Worm (Caenorhabditis elegans): ENCODE results near the gene F54C8.1.
"Not testable (repeated sequence)": the region's sequence is repeated elsewhere in the genome, so short reads cannot be mapped to it uniquely, and the experiment has no call there.

Gene F54C8.1

DNA sequence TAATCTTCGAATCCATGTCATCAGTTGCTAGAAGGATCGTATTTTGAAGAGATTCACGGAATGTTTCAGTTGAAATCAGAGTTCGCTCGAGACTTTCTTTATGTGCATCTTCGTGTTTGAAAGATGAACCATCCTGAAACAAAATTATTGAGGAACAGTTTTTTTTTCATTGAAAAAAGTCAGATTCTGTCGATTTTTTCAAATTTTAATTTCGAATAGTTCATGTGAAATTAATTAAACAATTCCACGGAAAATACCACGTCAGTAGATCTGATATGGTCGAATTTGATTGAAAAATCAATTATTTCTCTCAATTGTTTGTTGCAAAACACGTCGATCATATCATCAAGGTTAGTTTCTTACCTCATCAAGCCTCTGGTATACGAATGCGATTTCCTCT lies at the start of gene F54C8.1:
Gene F54C8.1 (plus strand): TSS at position 301 of the 400 bp plus-strand sequence.
- TF ChIP-seq W03F9.2 (tag; optimal IDR thresholded peaks at IDR 0.05): no peak
- no peak for TF ChIP-seq dao-5 (tag; optimal IDR thresholded peaks at IDR 0.05)
- TF ChIP-seq him-1 (tag; optimal IDR thresholded peaks at IDR 0.05): no peak

DNA sequence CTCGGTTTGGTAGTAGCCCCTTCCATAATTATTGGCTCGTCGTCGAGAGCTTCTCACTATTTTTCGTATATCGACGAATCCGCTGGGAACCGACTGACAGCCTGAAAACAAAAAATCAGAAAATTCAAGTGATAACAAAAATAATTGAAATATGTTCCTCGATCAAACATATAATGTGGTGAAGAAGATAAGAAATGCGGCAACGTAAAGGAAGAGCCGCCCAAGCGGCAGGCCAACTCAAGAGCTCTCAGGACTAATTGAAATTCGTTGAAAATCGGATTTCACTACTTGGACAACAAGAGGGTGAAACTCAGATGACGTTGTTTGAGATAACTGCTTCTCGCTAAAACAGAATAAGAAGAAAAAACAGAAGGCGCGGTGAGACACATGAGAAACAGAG lies 49.5 kb upstream of the F54C8.1 start, which contains the start of gene slc-17.2:
Gene slc-17.2 (minus strand): TSS at position 101 of the 400 bp plus-strand sequence.
- TF ChIP-seq W03F9.2 (tag; optimal IDR thresholded peaks at IDR 0.05) (no peak), dao-5 (tag; optimal IDR thresholded peaks at IDR 0.05) (no peak), him-1 (tag; optimal IDR thresholded peaks at IDR 0.05) (no peak)

DNA sequence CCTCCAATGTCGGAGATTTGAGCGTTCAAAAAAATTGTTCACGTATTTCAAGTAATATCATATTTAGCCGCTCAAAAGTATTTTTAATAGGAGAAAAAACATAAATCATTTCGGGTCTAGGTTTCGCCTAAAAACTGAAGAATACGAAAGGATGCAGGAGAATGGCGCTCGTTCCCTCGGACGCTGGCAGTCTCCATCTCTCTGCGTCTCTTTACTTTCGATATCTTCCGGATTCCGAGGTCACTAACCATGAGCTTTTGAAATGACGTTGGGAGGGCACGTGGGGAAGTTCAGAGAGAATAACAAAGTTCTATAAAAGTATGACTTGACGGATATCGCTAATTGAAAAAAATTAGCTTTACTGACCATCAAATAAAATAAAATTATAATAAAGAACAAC lies 48.6 kb upstream of the F54C8.1 start:
- no peak for TF ChIP-seq W03F9.2 (tag; optimal IDR thresholded peaks at IDR 0.05)
- no peak for TF ChIP-seq him-1 (tag; optimal IDR thresholded peaks at IDR 0.05)
- TF ChIP-seq dao-5 (tag; optimal IDR thresholded peaks at IDR 0.05): no peak

DNA sequence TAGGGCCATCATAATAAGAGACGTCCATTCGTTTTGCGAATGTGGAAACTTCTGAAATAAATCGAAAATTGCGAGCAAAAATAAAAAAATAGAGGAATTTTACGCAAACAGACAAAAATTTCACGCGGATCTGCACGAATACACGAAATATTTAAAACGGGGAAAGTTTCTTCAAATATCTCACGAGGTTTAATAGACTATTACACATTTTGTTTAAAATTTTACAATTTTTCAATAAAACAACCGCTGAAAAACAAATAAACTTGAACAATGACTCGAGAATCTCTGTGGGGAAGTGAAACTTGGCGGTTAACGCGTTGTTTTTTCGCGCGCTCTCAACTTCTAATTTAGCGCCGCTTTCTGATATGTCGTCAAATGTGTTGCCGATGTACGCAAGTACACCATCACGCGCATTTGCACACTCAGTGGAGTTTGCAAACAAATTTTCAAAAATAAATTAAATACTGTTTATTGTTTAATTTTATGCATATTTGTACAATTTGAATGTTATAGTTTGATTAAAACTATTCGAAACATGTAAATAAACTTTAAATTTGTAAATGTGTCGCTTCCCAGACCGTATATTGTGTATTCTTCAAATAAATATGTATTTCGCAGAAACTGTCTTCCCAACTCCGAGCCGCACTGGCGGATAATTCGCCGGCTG lies 46.3 kb upstream of the F54C8.1 start, which contains the start of the genes gpr-2 and rgr-1:
Gene gpr-2 (minus strand): TSS at position 51 of the 667 bp plus-strand sequence.
Gene rgr-1 (plus strand): TSS at position 617 of the 667 bp plus-strand sequence.
- no peak for TF ChIP-seq W03F9.2 (tag; optimal IDR thresholded peaks at IDR 0.05)
- TF ChIP-seq him-1 (tag; optimal IDR thresholded peaks at IDR 0.05): no peak
- TF ChIP-seq dao-5 (tag; optimal IDR thresholded peaks at IDR 0.05): no peak

DNA sequence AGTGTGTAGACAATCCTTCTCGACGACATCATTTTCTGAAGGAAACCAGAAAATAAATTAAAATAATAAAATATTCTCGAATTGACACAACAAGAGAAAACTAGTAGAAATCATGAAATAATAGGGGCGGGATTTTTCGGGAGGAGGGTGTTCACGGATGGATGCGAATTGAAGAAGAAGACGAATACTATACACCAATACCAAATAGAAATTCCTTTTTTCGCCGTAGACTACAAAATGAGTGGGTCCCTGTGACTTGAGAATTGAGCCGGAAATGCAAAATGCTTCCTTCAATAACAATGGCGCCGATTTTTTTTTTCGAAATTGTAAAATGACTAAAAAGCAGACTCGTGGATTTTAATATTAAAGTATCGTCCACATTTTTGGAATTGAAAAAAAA lies 38.5 kb upstream of the F54C8.1 start, which contains the start of gene nlp-48:
Gene nlp-48 (minus strand): TSS at position 101 of the 400 bp plus-strand sequence.
- TF ChIP-seq dao-5 (tag; optimal IDR thresholded peaks at IDR 0.05): no peak
- no peak for TF ChIP-seq him-1 (tag; optimal IDR thresholded peaks at IDR 0.05)
- no peak for TF ChIP-seq W03F9.2 (tag; optimal IDR thresholded peaks at IDR 0.05)

DNA sequence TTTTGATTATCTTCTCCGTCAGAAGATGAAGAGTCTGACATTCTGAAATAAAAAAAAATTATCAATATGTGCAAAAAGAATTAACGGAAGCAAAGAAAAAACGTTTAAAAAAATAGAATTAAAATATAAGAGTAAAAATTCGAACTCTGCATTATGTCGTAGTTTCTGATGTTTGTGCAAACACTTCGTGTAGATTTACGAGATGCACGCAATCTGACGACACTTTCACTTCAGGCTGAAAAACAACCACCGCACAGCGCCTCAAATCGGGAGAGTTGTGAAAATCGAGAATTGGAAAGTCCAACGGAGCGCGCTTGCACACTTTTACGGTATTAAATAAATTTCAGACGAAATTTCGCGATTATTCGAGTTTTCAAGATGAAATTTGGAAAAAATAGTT lies 32.9 kb upstream of the F54C8.1 start, which contains the start of gene T26G10.1:
Gene T26G10.1 (minus strand): TSS at position 42 of the 400 bp plus-strand sequence.
- TF ChIP-seq W03F9.2 (tag; optimal IDR thresholded peaks at IDR 0.05): peak; percentile 44
- no peak for TF ChIP-seq dao-5 (tag; optimal IDR thresholded peaks at IDR 0.05)
- TF ChIP-seq him-1 (tag; optimal IDR thresholded peaks at IDR 0.05): no peak

DNA sequence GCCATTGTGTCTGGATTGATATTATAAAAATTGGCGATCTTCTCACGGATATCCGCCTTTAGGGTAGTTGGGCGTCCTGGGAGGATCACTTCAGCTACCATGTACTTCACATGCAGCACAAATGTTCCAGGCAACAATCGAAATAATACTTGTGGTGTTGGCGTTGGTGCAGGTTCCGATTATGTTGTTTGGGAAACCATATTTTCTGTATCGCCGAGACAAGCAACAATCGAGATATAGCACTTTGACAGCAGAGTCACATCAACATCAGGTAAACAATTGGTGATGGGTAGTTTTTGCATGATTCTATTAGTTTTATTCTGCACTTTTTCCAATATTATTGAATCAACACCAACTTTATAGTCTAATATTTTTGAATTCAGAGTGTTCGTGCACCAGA lies 26.2 kb upstream of the F54C8.1 start, which contains the start of gene T26G10.3:
Gene T26G10.3 (minus strand): TSS at position 101 of the 400 bp plus-strand sequence.
- TF ChIP-seq dao-5 (tag; optimal IDR thresholded peaks at IDR 0.05) (no peak), him-1 (tag; optimal IDR thresholded peaks at IDR 0.05) (no peak), W03F9.2 (tag; optimal IDR thresholded peaks at IDR 0.05) (no peak)

DNA sequence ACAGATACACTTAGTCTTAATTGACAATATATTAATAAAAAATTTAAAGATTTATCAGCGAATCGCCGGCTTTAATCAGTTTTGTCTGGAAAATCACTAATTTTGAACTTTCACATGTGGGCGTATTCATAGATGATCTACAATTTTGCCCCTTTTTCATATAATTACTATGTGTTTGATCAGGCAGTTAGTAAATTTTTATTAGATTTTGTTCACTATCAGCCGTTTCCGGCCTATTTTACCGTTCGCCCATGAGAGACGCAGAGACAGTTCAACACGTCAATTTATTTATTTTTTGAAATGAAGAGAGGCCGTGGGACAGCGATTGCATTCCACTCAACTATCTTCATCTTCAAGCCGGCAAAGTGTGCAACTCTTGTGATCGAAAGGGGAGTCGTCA lies 19.3 kb upstream of the F54C8.1 start, which contains the start of gene T26G10.4:
Gene T26G10.4 (plus strand): TSS at position 301 of the 400 bp plus-strand sequence.
- TF ChIP-seq W03F9.2, him-1, dao-5 (tag; optimal IDR thresholded peaks at IDR 0.05): not testable (repeated sequence)

DNA sequence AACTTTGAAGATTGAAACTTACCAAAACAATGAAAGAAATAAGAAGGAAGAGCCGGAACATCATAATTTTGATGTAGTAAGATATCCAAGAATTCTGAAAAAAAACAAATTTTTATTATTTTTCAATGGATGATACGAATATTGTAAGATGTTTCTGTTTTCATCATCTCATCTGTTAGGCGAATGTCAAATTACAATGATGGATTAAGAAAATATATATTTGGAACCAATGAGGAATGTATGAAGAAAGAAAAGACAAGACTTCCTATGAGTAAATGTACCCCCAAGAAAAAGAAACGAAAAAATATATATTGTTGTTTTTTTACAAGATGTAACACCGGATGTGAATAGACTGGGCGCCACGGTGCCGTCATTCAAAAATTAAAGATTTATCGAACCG lies 13.2 kb upstream of the F54C8.1 start, which contains the start of gene T26G10.5:
Gene T26G10.5 (minus strand): TSS at position 101 of the 400 bp plus-strand sequence.
- no peak for TF ChIP-seq W03F9.2 (tag; optimal IDR thresholded peaks at IDR 0.05)
- no peak for TF ChIP-seq dao-5 (tag; optimal IDR thresholded peaks at IDR 0.05)
- TF ChIP-seq him-1 (tag; optimal IDR thresholded peaks at IDR 0.05): no peak

DNA sequence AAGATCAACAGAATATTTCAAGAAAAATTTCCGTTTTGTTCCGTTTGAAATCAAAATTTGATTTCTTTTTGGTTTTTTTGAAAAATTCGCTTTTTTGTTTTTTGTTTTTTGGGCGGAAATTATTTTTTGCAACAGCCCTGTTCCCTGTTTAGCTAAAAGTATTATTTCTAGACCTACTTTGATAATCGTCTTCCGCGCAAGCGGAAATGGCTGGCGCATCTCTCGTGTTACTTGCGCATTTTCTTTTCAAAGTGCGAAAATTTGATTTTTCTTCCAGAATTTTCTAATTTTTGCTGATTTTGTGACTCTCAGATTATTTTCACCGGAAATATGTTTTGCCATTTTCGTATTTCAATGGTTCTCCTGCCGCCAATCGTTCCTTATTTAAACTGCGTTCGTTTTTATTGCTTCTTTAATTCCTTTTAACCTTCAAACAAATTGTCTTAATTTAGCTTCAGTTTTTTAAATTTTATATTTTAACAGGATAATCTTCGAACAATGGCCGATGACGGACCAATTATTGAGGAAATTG lies 5.9 kb upstream of the F54C8.1 start, which contains the start of gene cpar-1:
Gene cpar-1 (plus strand): TSS at position 482 of the 532 bp plus-strand sequence.
- no peak for TF ChIP-seq him-1 (tag; optimal IDR thresholded peaks at IDR 0.05)
- TF ChIP-seq W03F9.2 (tag; optimal IDR thresholded peaks at IDR 0.05): no peak

DNA sequence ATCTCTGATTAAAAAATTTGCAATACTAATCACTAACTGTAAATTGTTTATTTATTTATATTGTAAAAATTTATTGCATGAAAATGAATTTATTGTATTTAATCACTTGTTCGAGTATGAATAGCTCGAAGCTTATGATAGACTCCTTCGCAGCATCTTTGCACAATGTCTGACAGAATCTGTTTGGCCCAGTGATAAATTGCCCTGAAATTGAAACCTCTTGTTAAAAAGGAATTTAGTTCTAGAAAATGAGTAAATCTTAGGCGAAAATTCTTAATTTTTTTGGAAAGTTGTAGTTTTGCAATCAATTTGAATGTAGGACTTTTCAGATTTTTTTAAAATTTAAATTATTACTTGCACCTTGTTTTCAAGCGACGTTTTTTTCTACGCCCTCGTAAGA lies 4.5 kb upstream of the F54C8.1 start:
- TF ChIP-seq W03F9.2 (tag; optimal IDR thresholded peaks at IDR 0.05) (no peak), him-1 (tag; optimal IDR thresholded peaks at IDR 0.05) (no peak), dao-5 (tag; optimal IDR thresholded peaks at IDR 0.05) (no peak)

DNA sequence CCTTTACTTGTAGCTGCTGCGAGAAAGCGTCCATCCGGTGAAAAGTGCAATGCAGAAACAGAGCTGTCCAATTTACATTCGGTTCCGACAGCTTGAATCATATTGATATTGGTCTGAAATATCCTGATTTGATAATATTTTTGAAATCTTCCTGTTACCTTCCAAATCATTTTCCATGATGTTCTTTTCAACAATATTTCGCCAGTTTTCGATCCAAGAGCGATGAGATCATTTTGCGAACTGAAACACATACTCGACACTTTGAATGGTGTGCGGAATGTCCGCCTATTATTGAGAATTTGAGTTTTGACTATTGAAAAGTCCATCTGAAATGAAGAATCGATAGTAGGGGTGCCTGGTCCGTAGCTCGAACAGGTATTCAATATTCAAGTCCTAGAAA lies 1.6 kb downstream of the F54C8.1 start, which contains the start of gene emb-30:
Gene emb-30 (minus strand): TSS at position 328 of the 400 bp plus-strand sequence.
- TF ChIP-seq him-1 (tag; optimal IDR thresholded peaks at IDR 0.05) (no peak), dao-5 (tag; optimal IDR thresholded peaks at IDR 0.05) (no peak), W03F9.2 (tag; optimal IDR thresholded peaks at IDR 0.05) (no peak)

DNA sequence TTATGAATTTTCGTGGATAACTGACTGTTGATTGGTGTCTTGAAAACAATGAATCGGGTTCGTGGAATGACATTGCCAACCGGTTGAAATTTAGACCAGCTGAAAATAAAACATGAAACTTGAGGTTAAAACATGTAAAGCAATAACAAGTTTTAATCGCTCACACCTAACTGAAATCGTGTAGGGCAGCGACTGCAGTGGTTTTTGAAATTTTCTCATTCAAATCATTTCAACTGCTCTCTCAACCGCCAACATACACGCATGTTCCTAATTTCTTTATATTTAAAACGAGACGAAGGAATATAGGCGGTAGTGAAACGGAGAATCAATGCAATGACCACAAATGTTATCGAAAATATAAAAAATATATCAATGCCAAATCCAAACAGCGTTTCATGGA lies 3.3 kb downstream of the F54C8.1 start:
- TF ChIP-seq dao-5 (tag; optimal IDR thresholded peaks at IDR 0.05) (no peak), him-1 (tag; optimal IDR thresholded peaks at IDR 0.05) (no peak), W03F9.2 (tag; optimal IDR thresholded peaks at IDR 0.05) (no peak)
